Worm (Caenorhabditis elegans): ENCODE results near the gene K04F1.8.

Gene K04F1.8

DNA sequence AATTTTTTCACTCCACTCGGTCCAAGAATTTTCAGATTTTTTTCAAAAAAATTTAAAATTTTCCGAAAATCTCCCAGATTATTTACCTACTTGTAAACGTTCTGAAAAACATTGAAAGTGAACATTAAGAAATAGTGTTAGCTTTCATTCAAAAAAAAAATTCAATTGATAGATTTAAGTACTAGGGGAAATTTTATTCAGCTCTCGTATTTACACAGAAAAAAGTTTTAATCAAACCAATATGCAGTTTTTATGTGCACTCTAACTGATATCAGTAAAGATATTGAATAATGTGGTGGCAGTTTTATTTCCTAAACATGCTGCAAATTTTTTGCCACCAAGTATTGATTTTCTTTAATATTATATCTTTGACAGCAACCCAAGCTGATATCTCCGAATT is 1.2 kb downstream of the K04F1.8 start, which contains the start of gene irld-42:
irld-42 (plus strand) TSS at position 301 of the 400 bp plus-strand sequence.
- TF ChIP-seq elt-1 (tag; optimal IDR thresholded peaks at IDR 0.05) = no peak
- no peak for TF ChIP-seq skn-1 (tag; optimal IDR thresholded peaks at IDR 0.05)
- TF ChIP-seq ceh-82 (tag; optimal IDR thresholded peaks at IDR 0.05) = no peak
- no peak for TF ChIP-seq fkh-10 (GFP tag; optimal IDR thresholded peaks at IDR 0.05)
- TF ChIP-seq nhr-28 (tag; optimal IDR thresholded peaks at IDR 0.05) = no peak
- TF ChIP-seq ceh-16 (tag; optimal IDR thresholded peaks at IDR 0.05) = no peak
- no peak for TF ChIP-seq nhr-11 (tag; optimal IDR thresholded peaks at IDR 0.05)
- TF ChIP-seq sea-2 (GFP tag; optimal IDR thresholded peaks at IDR 0.05) = no peak
- no peak for TF ChIP-seq ztf-11 (tag; optimal IDR thresholded peaks at IDR 0.05)

ce11 chrV:1678228-1678627 is 11.2 kb downstream of the K04F1.8 start, which contains the start of gene srw-98:
srw-98 (minus strand) TSS chrV:1678328.
- TF ChIP-seq ama-1 (optimal IDR thresholded peaks at IDR 0.05) (no peak), snpc-4 (tag; optimal IDR thresholded peaks at IDR 0.05) (no peak), nhr-25 (tag; optimal IDR thresholded peaks at IDR 0.05) (no peak), nhr-76 (tag; optimal IDR thresholded peaks at IDR 0.05) (no peak), nhr-67 (tag; optimal IDR thresholded peaks at IDR 0.05) (no peak), pqm-1 (tag; optimal IDR thresholded peaks at IDR 0.05) (no peak), ZK546.5 (tag; optimal IDR thresholded peaks at IDR 0.05) (no peak), lsy-12 (tag; optimal IDR thresholded peaks at IDR 0.05) (no peak), lin-15B (tag; optimal IDR thresholded peaks at IDR 0.05) (no peak), sea-2 (GFP tag; optimal IDR thresholded peaks at IDR 0.05) (no peak), unc-39 (tag; optimal IDR thresholded peaks at IDR 0.05) (no peak), elt-1 (tag; optimal IDR thresholded peaks at IDR 0.05) (no peak), egl-27 (tag; optimal IDR thresholded peaks at IDR 0.05) (no peak), nhr-237 (tag; optimal IDR thresholded peaks at IDR 0.05) (no peak), ceh-9 (tag; optimal IDR thresholded peaks at IDR 0.05) (no peak), nhr-28 (tag; optimal IDR thresholded peaks at IDR 0.05) (no peak)

- TF ChIP-seq ama-1 (optimal IDR thresholded peaks at IDR 0.05) = no peak
- TF ChIP-seq pqm-1 (tag; optimal IDR thresholded peaks at IDR 0.05) = no peak
- TF ChIP-seq skn-1 (tag; optimal IDR thresholded peaks at IDR 0.05) = no peak
- no peak for TF ChIP-seq unc-39 (tag; optimal IDR thresholded peaks at IDR 0.05)
- no peak for TF ChIP-seq snpc-4 (tag; optimal IDR thresholded peaks at IDR 0.05)
- TF ChIP-seq jun-1 (tag; optimal IDR thresholded peaks at IDR 0.05) = no peak
- no peak for TF ChIP-seq sea-2 (GFP tag; optimal IDR thresholded peaks at IDR 0.05)
- no peak for TF ChIP-seq ztf-11 (tag; optimal IDR thresholded peaks at IDR 0.05)
- no peak for TF ChIP-seq fkh-10 (GFP tag; optimal IDR thresholded peaks at IDR 0.05)
- TF ChIP-seq elt-1 (tag; optimal IDR thresholded peaks at IDR 0.05) = no peak
- TF ChIP-seq nhr-77 (tag; optimal IDR thresholded peaks at IDR 0.05) = no peak
- TF ChIP-seq hmg-11 (tag; optimal IDR thresholded peaks at IDR 0.05) = no peak
- TF ChIP-seq mml-1 (tag; optimal IDR thresholded peaks at IDR 0.05) = no peak
- no peak for TF ChIP-seq lin-15B (tag; optimal IDR thresholded peaks at IDR 0.05)
- TF ChIP-seq lin-39 (tag; optimal IDR thresholded peaks at IDR 0.05) = no peak
- TF ChIP-seq pha-4 (tag; optimal IDR thresholded peaks at IDR 0.05) = no peak
- no peak for TF ChIP-seq nhr-28 (tag; optimal IDR thresholded peaks at IDR 0.05)
- TF ChIP-seq R02D3.7 (tag; optimal IDR thresholded peaks at IDR 0.05) = no peak
- no peak for TF ChIP-seq eor-1 (tag; optimal IDR thresholded peaks at IDR 0.05)
- TF ChIP-seq nhr-12 (tag; optimal IDR thresholded peaks at IDR 0.05) = no peak
Observed at ce11 chrV:1680770-1681169, 13.8 kb downstream of the K04F1.8 start, which contains the start of gene srw-91. srw-91 (minus strand) TSS chrV:1680870.

DNA sequence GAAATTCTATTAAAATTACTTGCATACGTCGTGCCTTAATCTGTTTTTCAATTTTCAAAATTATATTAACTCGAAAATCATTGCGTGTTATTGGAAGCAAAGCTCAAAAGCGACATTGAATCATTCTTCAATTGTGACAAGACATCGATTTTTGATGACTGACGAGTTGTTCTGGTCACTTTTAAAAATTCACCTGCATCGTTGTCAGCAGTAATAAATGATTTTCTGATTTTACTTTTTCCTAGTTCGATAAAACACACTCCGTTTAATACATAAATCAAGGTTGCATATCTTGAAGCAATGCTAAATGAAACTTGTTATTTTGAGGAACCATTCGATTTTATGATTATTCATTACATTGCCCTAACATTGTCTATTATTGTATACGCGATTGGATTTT is 15.3 kb downstream of the K04F1.8 start, which contains the start of gene srh-3:
srh-3 (plus strand) TSS at position 301 of the 400 bp plus-strand sequence.
- TF ChIP-seq egl-5 (tag; optimal IDR thresholded peaks at IDR 0.05) (no peak), ama-1 (optimal IDR thresholded peaks at IDR 0.05) (no peak), jun-1 (tag; optimal IDR thresholded peaks at IDR 0.05) (no peak), unc-39 (tag; optimal IDR thresholded peaks at IDR 0.05) (no peak), zag-1 (tag; optimal IDR thresholded peaks at IDR 0.05) (no peak), eor-1 (tag; optimal IDR thresholded peaks at IDR 0.05) (no peak), ceh-82 (tag; optimal IDR thresholded peaks at IDR 0.05) (no peak), ztf-4 (tag; optimal IDR thresholded peaks at IDR 0.05) (no peak), unc-62 (GFP tag; optimal IDR thresholded peaks at IDR 0.05) (no peak), daf-12 (tag; optimal IDR thresholded peaks at IDR 0.05) (no peak), elt-1 (tag; optimal IDR thresholded peaks at IDR 0.05) (no peak), elt-3 (tag; optimal IDR thresholded peaks at IDR 0.05) (no peak), mml-1 (tag; optimal IDR thresholded peaks at IDR 0.05) (no peak), elt-2 (tag; optimal IDR thresholded peaks at IDR 0.05) (no peak), nhr-25 (tag; optimal IDR thresholded peaks at IDR 0.05) (no peak), ceh-16 (tag; optimal IDR thresholded peaks at IDR 0.05) (no peak), ztf-11 (tag; optimal IDR thresholded peaks at IDR 0.05) (no peak)

Measured in whole organism, L3 larva.